Fruit fly (Drosophila melanogaster): ENCODE data around the gene Arf1.
A peak's percentile ranks its signal among the peaks of the same experiment; 100 is the strongest.

Gene Arf1

DNA sequence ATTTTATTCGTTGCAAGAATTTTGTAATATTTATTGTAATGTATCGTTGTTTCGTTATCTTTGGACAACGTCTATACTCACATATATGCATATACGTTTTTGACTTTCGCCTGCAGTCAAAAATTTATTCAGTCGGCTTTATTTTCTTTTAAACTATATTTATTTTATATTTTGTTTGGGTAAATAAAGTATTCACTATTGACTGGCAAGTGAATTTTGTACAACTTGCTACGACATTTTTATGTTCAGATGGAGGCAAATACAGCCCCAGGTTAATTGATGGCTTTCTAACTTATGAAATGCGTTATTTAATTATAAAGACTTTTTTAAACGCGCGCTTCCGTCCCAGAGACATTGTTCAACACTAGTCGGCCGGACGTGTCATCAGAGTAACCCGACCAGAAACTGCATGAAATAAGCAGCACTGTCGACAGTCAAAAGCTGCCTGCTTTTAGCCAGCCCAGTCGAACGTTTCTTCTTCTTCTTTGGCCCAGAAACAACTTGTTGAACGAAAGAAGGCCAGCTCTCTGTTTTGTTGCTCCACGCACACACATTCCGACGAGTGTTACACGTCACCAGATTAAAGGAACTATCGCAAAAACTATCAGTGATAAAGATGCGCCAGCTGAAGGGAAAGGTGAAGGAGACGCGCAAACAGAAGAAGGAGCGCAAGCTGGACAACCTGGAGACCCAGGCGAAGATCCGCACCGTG lies 8.5 kb downstream of the Arf1 start, which contains the start of gene CG33169 (continued):
- peak; percentile 84 for TF ChIP-seq ranshi (GFP tag; IDR thresholded peaks at IDR 0.05)
- TF ChIP-seq Atf3 (GFP tag; optimal IDR thresholded peaks at IDR 0.05) = peak; percentile 96
- peak; percentile 73 for TF ChIP-seq CG14667 (GFP tag; IDR thresholded peaks at IDR 0.05)
- TF ChIP-seq Rfx (GFP tag; IDR thresholded peaks at IDR 0.05) = peak; percentile 97
- TF ChIP-seq salm (tag; optimal IDR thresholded peaks at IDR 0.05) = peak; percentile 23
- no peak for TF ChIP-seq Eip74EF (GFP tag; optimal IDR thresholded peaks at IDR 0.05)
- no peak for TF ChIP-seq CG15073 (GFP tag; optimal IDR thresholded peaks at IDR 0.05)
- no peak for TF ChIP-seq CG18262 (tag; optimal IDR thresholded peaks at IDR 0.05)
- TF ChIP-seq lbe (GFP tag; optimal IDR thresholded peaks at IDR 0.05) = peak; percentile 30
- peak; percentile 46 for TF ChIP-seq CG15696 (tag; optimal IDR thresholded peaks at IDR 0.05)
- TF ChIP-seq ab (GFP tag; optimal IDR thresholded peaks at IDR 0.05) = peak; percentile 80
- peak; percentile 48 for TF ChIP-seq TFAM (GFP tag; optimal IDR thresholded peaks at IDR 0.05)
- peak; percentile 89 for TF ChIP-seq Aef1 (GFP tag; IDR thresholded peaks at IDR 0.05)
- TF ChIP-seq Hr39 (optimal IDR thresholded peaks at IDR 0.05) = no peak
- TF ChIP-seq tio (GFP tag; optimal IDR thresholded peaks at IDR 0.05) = peak; percentile 29
- peak; percentile 85 for TF ChIP-seq CG4854 (GFP tag; optimal IDR thresholded peaks at IDR 0.05)
- no peak for TF ChIP-seq CG8478 (optimal IDR thresholded peaks at IDR 0.05)
- TF ChIP-seq CG14965 (GFP tag; optimal IDR thresholded peaks at IDR 0.05; ENCODE audit: borderline replicate concordance) = peak; percentile 20
- peak; percentile 46 for TF ChIP-seq CG18476 (GFP tag; optimal IDR thresholded peaks at IDR 0.05)
- TF ChIP-seq CG12769 (tag; optimal IDR thresholded peaks at IDR 0.05) = peak; percentile 93
- peak; percentile 65; the same call in 1 of the 3 replicates for TF ChIP-seq CG3726 (GFP tag; IDR thresholded peaks at IDR 0.05)
- TF ChIP-seq ssp (GFP tag; IDR thresholded peaks at IDR 0.05) = peak; percentile 76
- TF ChIP-seq CG3847 (GFP tag; IDR thresholded peaks at IDR 0.05) = peak; percentile 96
- no peak for TF ChIP-seq CG6654 (GFP tag; optimal IDR thresholded peaks at IDR 0.05)
- TF ChIP-seq CG17385 (GFP tag; optimal IDR thresholded peaks at IDR 0.05) = peak; percentile 100
- peak; percentile 96 for TF ChIP-seq slbo (GFP tag; IDR thresholded peaks at IDR 0.05)
- peak; percentile 99 for TF ChIP-seq Med (GFP tag)
- peak; percentile 23 for TF ChIP-seq CG2202 (tag; optimal IDR thresholded peaks at IDR 0.05)
- peak; percentile 73; the same call in 1 of the 2 replicates for TF ChIP-seq ro (GFP tag; IDR thresholded peaks at IDR 0.05)
- peak; percentile 68 for TF ChIP-seq az2 (GFP tag; optimal IDR thresholded peaks at IDR 0.05)
- peak; percentile 69 for TF ChIP-seq CG3281 (GFP tag; optimal IDR thresholded peaks at IDR 0.05)
- peak in 1 of 2 experiments; percentile 90 for TF ChIP-seq Hr51 (GFP tag; optimal IDR thresholded peaks at IDR 0.05)
- peak; percentile 62 for TF ChIP-seq CG5245 (GFP tag; optimal IDR thresholded peaks at IDR 0.05)
- TF ChIP-seq CG7987 (GFP tag; optimal IDR thresholded peaks at IDR 0.05) = peak; percentile 92
- TF ChIP-seq pb (GFP tag; optimal IDR thresholded peaks at IDR 0.05) = peak; percentile 79
- peak; percentile 28 for TF ChIP-seq sima (GFP tag; optimal IDR thresholded peaks at IDR 0.05)
- peak; percentile 39; the same call in 1 of the 2 replicates for TF ChIP-seq sna (GFP tag; IDR thresholded peaks at IDR 0.05; ENCODE audit: partially characterized antibody)
- TF ChIP-seq Jarid2 (GFP tag; optimal IDR thresholded peaks at IDR 0.05) = peak; percentile 74
- peak; percentile 89 for TF ChIP-seq sug (tag; optimal IDR thresholded peaks at IDR 0.05)
- peak; percentile 58 for TF ChIP-seq nom (GFP tag; optimal IDR thresholded peaks at IDR 0.05)
- TF ChIP-seq bigmax (GFP tag; optimal IDR thresholded peaks at IDR 0.05) = peak; percentile 61
- peak; percentile 93 for TF ChIP-seq vfl (GFP tag; optimal IDR thresholded peaks at IDR 0.05)
- peak; percentile 97 for TF ChIP-seq ftz-f1 (GFP tag; optimal IDR thresholded peaks at IDR 0.05)
- TF ChIP-seq HmgZ (tag; optimal IDR thresholded peaks at IDR 0.05) = peak; percentile 97
- TF ChIP-seq CrebB (tag; optimal IDR thresholded peaks at IDR 0.05) = peak; percentile 82
- TF ChIP-seq CG18011 (GFP tag; optimal IDR thresholded peaks at IDR 0.05) = peak; percentile 100
- peak; percentile 72; the same call in 2 of the 3 replicates for TF ChIP-seq CG6791 (GFP tag; IDR thresholded peaks at IDR 0.05; ENCODE audit: partially characterized antibody)
- peak; percentile 56; the same call in 1 of the 2 replicates for TF ChIP-seq CG10321 (GFP tag; IDR thresholded peaks at IDR 0.05)
- TF ChIP-seq Dek (tag; optimal IDR thresholded peaks at IDR 0.05) = peak; percentile 85

All from whole organism, embryonic.